Fruit fly (Drosophila melanogaster) whole organism, wandering third instar larva: ENCODE measurements around the gene SLC22A.

ENCODE experiments used
- GATAd ChIP-seq: sonication (Bioruptor generic); optimal IDR thresholded peaks from 2 replicates; lab custom pipeline; 2016; ENCODE audit warnings: missing biosample characterization, missing genetic modification characterization
- Hr78 ChIP-seq: fragments of >200 bp; optimal IDR thresholded peaks from 2 replicates; lab custom pipeline; 2017; ENCODE audit warnings: missing biosample characterization, missing genetic modification characterization
- psq ChIP-seq: fragments of 200-800 bp; sonication (Bioruptor generic); optimal IDR thresholded peaks from 3 replicates; lab custom pipeline; 2017; ENCODE audit warnings: missing biosample characterization, mild to moderate bottlenecking, missing genetic modification characterization, moderate library complexity

- TF ChIP-seq psq (no peak), Hr78 (no peak), GATAd (GFP tag; lab: Kevin White, UChicago) (no peak)
These were observed 35.0 kb upstream of the SLC22A start for dm6 chr3L:21899488-21899887.
